Comparison of ENCODE assay signal across 1 worm cellular context in genomic region chrII:9604063-9604462, ce11.
TF ChIP-seq lines count a peak whose summit lies in the region.

No protein-coding gene starts in this region.

TF ChIP-seq in whole organism, L1 larva, 84 proteins besides CTCF, POLR2A, EP300 and RAD21 (continued from another document):
- TF ChIP-seq egl-27 (tag; optimal IDR thresholded peaks at IDR 0.05; lab: Kevin White, UChicago): no peak
- TF ChIP-seq unc-130 (tag; optimal IDR thresholded peaks at IDR 0.05; lab: Kevin White, UChicago): no peak
- no peak for TF ChIP-seq tlp-1 (tag; optimal IDR thresholded peaks at IDR 0.05; lab: Kevin White, UChicago)
- no peak for TF ChIP-seq ceh-90 (tag; optimal IDR thresholded peaks at IDR 0.05; lab: Kevin White, UChicago)
- no peak for TF ChIP-seq rnt-1 (tag; optimal IDR thresholded peaks at IDR 0.05; lab: Kevin White, UChicago)
- TF ChIP-seq efl-3 (GFP tag; optimal IDR thresholded peaks at IDR 0.05; lab: Kevin White, UChicago): no peak
- peak; percentile 14 for TF ChIP-seq C16A3.4 (tag; optimal IDR thresholded peaks at IDR 0.05; lab: Kevin White, UChicago)
- no peak for TF ChIP-seq nhr-11 (tag; optimal IDR thresholded peaks at IDR 0.05; lab: Kevin White, UChicago)
- no peak for TF ChIP-seq hpl-2 (GFP tag; optimal IDR thresholded peaks at IDR 0.05; lab: Kevin White, UChicago)
- no peak for TF ChIP-seq xbp-1 (tag; optimal IDR thresholded peaks at IDR 0.05; lab: Kevin White, UChicago)
- no peak for TF ChIP-seq unc-98 (GFP tag; IDR thresholded peaks at IDR 0.05; lab: Robert Waterston, UW)
- TF ChIP-seq mab-9 (GFP tag; IDR thresholded peaks at IDR 0.05; lab: Robert Waterston, UW): no peak
- TF ChIP-seq ceh-82 (tag; optimal IDR thresholded peaks at IDR 0.05; lab: Kevin White, UChicago): no peak
- TF ChIP-seq nhr-90 (tag; optimal IDR thresholded peaks at IDR 0.05; lab: Kevin White, UChicago; ENCODE audit: poor library complexity): no peak
- no peak for TF ChIP-seq efl-1 (optimal IDR thresholded peaks at IDR 0.05; lab: Kevin White, UChicago)
- TF ChIP-seq efl-1 (GFP tag; optimal IDR thresholded peaks at IDR 0.05 in 1 of 2; lab: Kevin White, UChicago): no peak
- no peak for TF ChIP-seq nhr-47 (tag; optimal IDR thresholded peaks at IDR 0.05; lab: Kevin White, UChicago)
- no peak for TF ChIP-seq mef-2 (tag; optimal IDR thresholded peaks at IDR 0.05; lab: Kevin White, UChicago)
- TF ChIP-seq pax-3 (tag; optimal IDR thresholded peaks at IDR 0.05; lab: Kevin White, UChicago): no peak
- no peak for TF ChIP-seq nhr-84 (tag; optimal IDR thresholded peaks at IDR 0.05; lab: Kevin White, UChicago)
- peak in 1 of 2 experiments; percentile 65 for TF ChIP-seq lin-35 (GFP tag; optimal IDR thresholded peaks at IDR 0.05; lab: Kevin White, UChicago)
- no peak for TF ChIP-seq ceh-8 (GFP tag; optimal IDR thresholded peaks at IDR 0.05; lab: Kevin White, UChicago)
- no peak for TF ChIP-seq ceh-63 (GFP tag; optimal IDR thresholded peaks at IDR 0.05; lab: Kevin White, UChicago)
- TF ChIP-seq C04F5.9 (tag; optimal IDR thresholded peaks at IDR 0.05; lab: Kevin White, UChicago): no peak
- no peak for TF ChIP-seq ceh-88 (GFP tag; IDR thresholded peaks at IDR 0.05; lab: Robert Waterston, UW)
- no peak for TF ChIP-seq unc-30 (tag; optimal IDR thresholded peaks at IDR 0.05; lab: Kevin White, UChicago)
- no peak for TF ChIP-seq dsc-1 (tag; optimal IDR thresholded peaks at IDR 0.05; lab: Kevin White, UChicago)
- no peak for TF ChIP-seq nhr-28 (tag; optimal IDR thresholded peaks at IDR 0.05; lab: Kevin White, UChicago)
- no peak for TF ChIP-seq unc-86 (tag; optimal IDR thresholded peaks at IDR 0.05; lab: Kevin White, UChicago)
- no peak for TF ChIP-seq sup-37 (GFP tag; optimal IDR thresholded peaks at IDR 0.05; lab: Kevin White, UChicago)
- TF ChIP-seq ets-5 (GFP tag; IDR thresholded peaks at IDR 0.05; lab: Robert Waterston, UW): no peak
- TF ChIP-seq nhr-77 (tag; optimal IDR thresholded peaks at IDR 0.05; lab: Kevin White, UChicago): no peak
- TF ChIP-seq Y116A8C.19 (tag; optimal IDR thresholded peaks at IDR 0.05; lab: Kevin White, UChicago; ENCODE audit: borderline replicate concordance): no peak
- peak; percentile 44 for TF ChIP-seq blmp-1 (tag; optimal IDR thresholded peaks at IDR 0.05; lab: Kevin White, UChicago)
- no peak for TF ChIP-seq fos-1 (tag; optimal IDR thresholded peaks at IDR 0.05; lab: Kevin White, UChicago)
- TF ChIP-seq aha-1 (tag; optimal IDR thresholded peaks at IDR 0.05; lab: Kevin White, UChicago): no peak
- no peak for TF ChIP-seq nhr-71 (tag; optimal IDR thresholded peaks at IDR 0.05; lab: Kevin White, UChicago)
- no peak for TF ChIP-seq lin-13 (GFP tag; optimal IDR thresholded peaks at IDR 0.05; lab: Kevin White, UChicago)
- TF ChIP-seq nhr-12 (tag; optimal IDR thresholded peaks at IDR 0.05; lab: Kevin White, UChicago): no peak
- TF ChIP-seq fkh-10 (GFP tag; optimal IDR thresholded peaks at IDR 0.05; lab: Kevin White, UChicago): no peak
- TF ChIP-seq alr-1 (tag; optimal IDR thresholded peaks at IDR 0.05; lab: Kevin White, UChicago; ENCODE audit: borderline replicate concordance): no peak
- TF ChIP-seq lir-3 (tag; optimal IDR thresholded peaks at IDR 0.05; lab: Kevin White, UChicago; ENCODE audit: poor library complexity): no peak
- no peak for TF ChIP-seq F16B12.6 (tag; optimal IDR thresholded peaks at IDR 0.05; lab: Kevin White, UChicago)
- TF ChIP-seq ama-1 (optimal IDR thresholded peaks at IDR 0.05; lab: Kevin White, UChicago): peak; percentile 45
- TF ChIP-seq elt-3 (tag; optimal IDR thresholded peaks at IDR 0.05; lab: Kevin White, UChicago): no peak
- no peak for TF ChIP-seq C34B4.2 (tag; optimal IDR thresholded peaks at IDR 0.05; lab: Kevin White, UChicago)
- no peak for TF ChIP-seq fkh-4 (tag; optimal IDR thresholded peaks at IDR 0.05; lab: Kevin White, UChicago; ENCODE audit: borderline replicate concordance)
- TF ChIP-seq aly-2 (tag; optimal IDR thresholded peaks at IDR 0.05; lab: Kevin White, UChicago): no peak
- no peak for TF ChIP-seq grh-1 (GFP tag; IDR thresholded peaks at IDR 0.05; lab: Robert Waterston, UW)
- TF ChIP-seq skn-1 (tag; optimal IDR thresholded peaks at IDR 0.05; lab: Kevin White, UChicago): no peak
- TF ChIP-seq lin-39 (tag; optimal IDR thresholded peaks at IDR 0.05; lab: Kevin White, UChicago): no peak
- TF ChIP-seq lsy-2 (tag; optimal IDR thresholded peaks at IDR 0.05; lab: Kevin White, UChicago): peak in 1 of 2 experiments; percentile 4
- TF ChIP-seq pqm-1 (tag; optimal IDR thresholded peaks at IDR 0.05; lab: Kevin White, UChicago): no peak
- TF ChIP-seq hlh-17 (GFP tag; optimal IDR thresholded peaks at IDR 0.05; lab: Kevin White, UChicago; ENCODE audit: borderline replicate concordance): no peak
- no peak for TF ChIP-seq unc-62 (GFP tag; optimal IDR thresholded peaks at IDR 0.05; lab: Kevin White, UChicago)
- peak in 1 of 3 experiments; percentile 10 for TF ChIP-seq dpl-1 (GFP tag; optimal IDR thresholded peaks at IDR 0.05; lab: Kevin White, UChicago)
- no peak for TF ChIP-seq swsn-7 (tag; optimal IDR thresholded peaks at IDR 0.05; lab: Kevin White, UChicago)
- TF ChIP-seq ztf-4 (tag; optimal IDR thresholded peaks at IDR 0.05; lab: Kevin White, UChicago): no peak
- TF ChIP-seq nhr-237 (tag; optimal IDR thresholded peaks at IDR 0.05; lab: Kevin White, UChicago): no peak
- no peak for TF ChIP-seq zag-1 (tag; optimal IDR thresholded peaks at IDR 0.05; lab: Kevin White, UChicago)
- TF ChIP-seq mep-1 (tag; optimal IDR thresholded peaks at IDR 0.05; lab: Kevin White, UChicago): no peak
- TF ChIP-seq nhr-85 (tag; lab: Kevin White, UChicago): no peak
- peak; percentile 27 for TF ChIP-seq snu-23 (GFP tag; optimal IDR thresholded peaks at IDR 0.05; lab: Kevin White, UChicago)
- peak; percentile 71 for TF ChIP-seq nhr-19 (GFP tag; conservative IDR thresholded peaks at IDR 0.05; lab: Robert Waterston, UW)
- no peak for TF ChIP-seq vab-15 (tag; optimal IDR thresholded peaks at IDR 0.05; lab: Kevin White, UChicago)
- no peak for TF ChIP-seq sox-4 (tag; optimal IDR thresholded peaks at IDR 0.05; lab: Kevin White, UChicago)
